Worm (Caenorhabditis elegans): ENCODE measurements around the gene C42C1.12.

Gene C42C1.12

DNA sequence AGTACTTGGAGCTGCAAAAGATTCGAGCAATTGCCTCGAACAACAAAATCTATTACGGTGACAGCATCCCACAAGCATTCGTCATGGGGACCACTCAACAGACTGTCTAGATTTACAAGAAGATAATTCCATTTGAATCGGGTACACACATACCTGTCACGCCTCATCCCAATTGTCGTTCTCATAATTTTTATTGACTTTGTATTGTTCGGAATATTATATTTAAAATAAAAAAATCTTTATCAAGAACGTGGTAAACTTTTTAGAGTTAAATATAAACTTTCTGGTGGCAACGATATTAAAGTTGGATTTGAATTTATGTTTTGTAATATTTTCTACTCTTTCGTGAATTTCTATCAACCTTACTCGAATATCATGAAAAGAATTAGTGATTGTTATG, 7.1 kb upstream of the C42C1.12 start, which contains the start of gene C42C1.9:
Gene C42C1.9 (plus strand): TSS at position 301 of the 400 bp plus-strand sequence.
- TF ChIP-seq lin-39 (tag; optimal IDR thresholded peaks at IDR 0.05) (no peak), tag-97 (GFP tag; IDR thresholded peaks at IDR 0.05) (no peak), zag-1 (tag; optimal IDR thresholded peaks at IDR 0.05) (no peak), nhr-25 (tag; optimal IDR thresholded peaks at IDR 0.05; ENCODE audit: borderline replicate concordance, insufficient read depth) (no peak), ama-1 (optimal IDR thresholded peaks at IDR 0.05) (no peak), madf-5 (GFP tag; IDR thresholded peaks at IDR 0.05) (no peak), arid-1 (GFP tag; conservative IDR thresholded peaks at IDR 0.05) (no peak), T26A8.4 (GFP tag; IDR thresholded peaks at IDR 0.05) (no peak), daf-19 (GFP tag; conservative IDR thresholded peaks at IDR 0.05) (no peak), lin-13 (GFP tag; optimal IDR thresholded peaks at IDR 0.05) (no peak)

DNA sequence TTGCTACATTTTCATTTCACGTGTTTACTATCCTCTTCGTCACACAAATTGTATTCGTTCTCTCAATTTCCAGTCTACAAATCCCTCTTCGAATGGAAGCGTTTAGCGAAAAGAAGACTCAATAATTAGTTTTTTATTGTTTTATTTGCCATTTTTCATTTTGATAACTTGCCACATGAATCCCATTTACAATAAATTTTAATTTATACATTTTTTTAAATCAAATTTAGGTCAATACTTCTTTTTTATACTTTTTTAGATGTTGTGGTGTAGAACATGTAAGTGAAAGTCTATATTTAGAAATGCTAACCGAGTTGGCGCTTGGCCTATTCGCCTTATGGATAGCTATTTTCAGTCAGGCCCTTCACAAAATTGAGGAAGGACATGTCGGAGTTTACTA, 5.6 kb upstream of the C42C1.12 start, which contains the start of gene erl-1:
Gene erl-1 (plus strand): TSS at position 301 of the 400 bp plus-strand sequence.
- TF ChIP-seq arid-1 (GFP tag; conservative IDR thresholded peaks at IDR 0.05) (no peak), daf-8 (GFP tag; IDR thresholded peaks at IDR 0.05) (no peak), nhr-25 (tag; optimal IDR thresholded peaks at IDR 0.05; ENCODE audit: borderline replicate concordance, insufficient read depth) (no peak), R02D3.7 (tag; optimal IDR thresholded peaks at IDR 0.05) (no peak), egl-43 (GFP tag; IDR thresholded peaks at IDR 0.05) (no peak), aha-1 (tag) (no peak), F26F4.8 (GFP tag; conservative IDR thresholded peaks at IDR 0.05) (no peak), ZK546.5 (tag; optimal IDR thresholded peaks at IDR 0.05) (no peak), lir-3 (tag; optimal IDR thresholded peaks at IDR 0.05) (no peak), T20F7.1 (GFP tag; optimal IDR thresholded peaks at IDR 0.05) (no peak), hmg-1.1 (GFP tag; IDR thresholded peaks at IDR 0.05) (no peak), spr-1 (tag; optimal IDR thresholded peaks at IDR 0.05) (no peak), nhr-48 (tag; optimal IDR thresholded peaks at IDR 0.05) (no peak), fos-1 (tag; optimal IDR thresholded peaks at IDR 0.05) (no peak), spr-3 (GFP tag; optimal IDR thresholded peaks at IDR 0.05) (no peak), lin-38 (GFP tag; IDR thresholded peaks at IDR 0.05) (no peak), mxl-3 (GFP tag; optimal IDR thresholded peaks at IDR 0.05) (no peak), fkh-10 (GFP tag; optimal IDR thresholded peaks at IDR 0.05) (no peak), nhr-42 (GFP tag; IDR thresholded peaks at IDR 0.05) (no peak), skn-1 (tag; optimal IDR thresholded peaks at IDR 0.05) (no peak)

DNA sequence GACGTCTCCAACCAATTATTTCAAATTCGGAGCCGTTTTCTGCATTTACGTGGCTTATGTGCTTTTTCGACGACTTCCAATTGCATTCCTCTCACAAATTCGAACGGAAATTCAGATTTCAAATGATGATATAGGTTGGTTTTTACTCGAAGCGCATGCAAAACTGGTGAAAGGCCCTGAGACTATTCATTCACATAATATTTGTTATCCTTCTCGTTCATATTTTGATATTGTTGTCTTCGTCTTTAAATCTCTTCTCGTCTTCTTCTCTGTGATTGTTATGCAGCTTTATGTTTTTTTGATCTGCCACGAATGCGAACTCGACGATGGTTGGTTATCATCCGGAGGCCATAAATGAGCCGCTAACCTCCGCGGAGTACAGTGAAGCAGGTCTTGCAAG, 866 bp upstream of the C42C1.12 start, which contains the start of gene hpo-12:
Gene hpo-12 (plus strand): TSS at position 301 of the 400 bp plus-strand sequence.
- TF ChIP-seq nhr-28 (tag; optimal IDR thresholded peaks at IDR 0.05), result no peak
- peak in 1 of 2 experiments; percentile 44 for TF ChIP-seq unc-62 (GFP tag; optimal IDR thresholded peaks at IDR 0.05 in 1 of 2)
- TF ChIP-seq unc-62 (tag; optimal IDR thresholded peaks at IDR 0.05), result no peak
- no peak for TF ChIP-seq madf-5 (GFP tag; IDR thresholded peaks at IDR 0.05)
- no peak for TF ChIP-seq attf-4 (tag; optimal IDR thresholded peaks at IDR 0.05)

DNA sequence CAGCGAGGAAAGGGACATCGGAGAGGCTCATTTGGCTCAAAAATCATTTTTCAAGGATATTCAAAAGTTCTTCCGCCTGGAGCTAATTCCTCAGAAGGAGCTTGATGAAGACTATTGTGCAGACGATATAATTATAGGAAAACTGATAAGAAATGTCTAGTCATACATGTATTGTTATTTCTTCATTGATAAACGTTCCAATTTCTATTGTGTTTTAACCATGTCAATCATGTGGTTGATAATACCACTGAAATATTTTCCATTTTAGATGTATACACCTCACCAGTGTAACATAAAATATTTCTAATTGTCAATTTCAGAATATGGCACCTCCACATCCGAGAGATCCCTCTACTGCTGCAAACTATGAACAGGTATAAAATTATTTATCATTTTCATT, 2.7 kb downstream of the C42C1.12 start, which contains the start of gene ltah-1.1:
Gene ltah-1.1 (plus strand): TSS at position 283 of the 400 bp plus-strand sequence.
- TF ChIP-seq duxl-1 (tag; optimal IDR thresholded peaks at IDR 0.05; ENCODE audit: poor library complexity) (no peak), nhr-42 (GFP tag; IDR thresholded peaks at IDR 0.05) (no peak), daf-19 (GFP tag; conservative IDR thresholded peaks at IDR 0.05) (no peak), egl-43 (GFP tag; IDR thresholded peaks at IDR 0.05) (no peak), ctbp-1 (GFP tag; IDR thresholded peaks at IDR 0.05) (no peak), snpc-1.2 (GFP tag; IDR thresholded peaks at IDR 0.05) (no peak), nhr-77 (tag; optimal IDR thresholded peaks at IDR 0.05) (no peak), nhr-25 (tag; optimal IDR thresholded peaks at IDR 0.05; ENCODE audit: borderline replicate concordance, insufficient read depth) (no peak), hlh-11 (tag; optimal IDR thresholded peaks at IDR 0.05) (peak; percentile 2), Y105C5A.15 (GFP tag; IDR thresholded peaks at IDR 0.05) (no peak), dve-1 (tag; optimal IDR thresholded peaks at IDR 0.05; ENCODE audit: insufficient read depth) (peak; percentile 27), daf-16 (GFP tag; optimal IDR thresholded peaks at IDR 0.05) (no peak), daf-16 (tag; optimal IDR thresholded peaks at IDR 0.05) (peak; percentile 16), nhr-28 (tag; optimal IDR thresholded peaks at IDR 0.05) (peak; percentile 20), gei-8 (GFP tag; optimal IDR thresholded peaks at IDR 0.05) (no peak), saeg-2 (GFP tag; IDR thresholded peaks at IDR 0.05) (no peak), F49E8.2 (tag; optimal IDR thresholded peaks at IDR 0.05; ENCODE audit: borderline replicate concordance) (no peak), fkh-10 (GFP tag; optimal IDR thresholded peaks at IDR 0.05) (no peak), ceh-28 (tag; optimal IDR thresholded peaks at IDR 0.05) (no peak), set-16 (GFP tag; IDR thresholded peaks at IDR 0.05) (no peak), dmd-6 (GFP tag; IDR thresholded peaks at IDR 0.05) (peak; percentile 42; the same call in 1 of the 2 replicates), F37D6.2 (tag; optimal IDR thresholded peaks at IDR 0.05) (no peak)
